Fruit fly (Drosophila melanogaster) whole organism, embryonic: ENCODE results near the gene RhoGAP19D.

ENCODE experiments used
- Atf-2 ChIP-seq: fragments of 200-800 bp; sonication (Bioruptor generic); optimal IDR thresholded peaks from 2 replicates; lab custom pipeline; 2016; ENCODE audit warnings: missing biosample characterization, missing genetic modification characterization
- CG10209 ChIP-seq: fragments of 200-800 bp; sonication (Bioruptor generic); optimal IDR thresholded peaks from 3 replicates; lab custom pipeline; 2017; ENCODE audit warnings: missing biosample characterization, mild to moderate bottlenecking, missing genetic modification characterization, missing genetic modification reagents
- CG10321 ChIP-seq: fragments of 200-800 bp; sonication (Bioruptor generic); IDR thresholded peaks from 2 replicates; pipeline ENCODE4 v1.3.6; 2022; ENCODE audit warnings: missing biosample characterization, missing genetic modification characterization
- CG11093 ChIP-seq: fragments of 200-800 bp; sonication (Bioruptor generic); IDR thresholded peaks from 3 replicates; pipeline ENCODE4 v1.3.6; 2022; ENCODE audit warnings: missing biosample characterization, missing genetic modification characterization
- CG11560 ChIP-seq: fragments of 200-800 bp; sonication (Bioruptor generic); IDR thresholded peaks from 3 replicates; pipeline ENCODE4 v1.3.6; 2022; ENCODE audit warnings: missing biosample characterization, missing genetic modification characterization
- CG11696 ChIP-seq: fragments of 200-800 bp; sonication (Bioruptor generic); IDR thresholded peaks from 2 replicates; pipeline ENCODE4 v1.3.6; 2022; ENCODE audit warnings: missing biosample characterization, missing genetic modification characterization
- CG12219 ChIP-seq: fragments of 200-800 bp; sonication (Bioruptor generic); optimal IDR thresholded peaks from 3 replicates; lab custom pipeline; 2018; ENCODE audit warnings: missing biosample characterization, mild to moderate bottlenecking, missing genetic modification characterization
- CG14860 ChIP-seq: fragments of 200-800 bp; sonication (Bioruptor generic); IDR thresholded peaks from 3 replicates; pipeline ENCODE4 v1.3.6; 2022; ENCODE audit warnings: missing biosample characterization, missing genetic modification characterization; ENCODE audit not compliant: partially characterized antibody
- CG16815 ChIP-seq: fragments of 200-800 bp; sonication (Bioruptor generic); optimal IDR thresholded peaks from 3 replicates; lab custom pipeline; 2017; ENCODE audit warnings: missing biosample characterization, mild to moderate bottlenecking, missing genetic modification characterization
- CG17186 ChIP-seq: fragments of 200-800 bp; sonication (Bioruptor generic); optimal IDR thresholded peaks from 3 replicates; lab custom pipeline; 2017; ENCODE audit warnings: missing biosample characterization, missing genetic modification reagents, missing genetic modification characterization
- CG17912 ChIP-seq: fragments of 200-800 bp; sonication (Bioruptor generic); optimal IDR thresholded peaks from 2 replicates; lab custom pipeline; 2018; ENCODE audit warnings: missing biosample characterization, mild to moderate bottlenecking, missing genetic modification characterization
- CG18764 ChIP-seq: fragments of 200-800 bp; sonication (Bioruptor generic); optimal IDR thresholded peaks from 3 replicates; lab custom pipeline; 2016; ENCODE audit warnings: missing biosample characterization, missing genetic modification characterization
- CG31388 ChIP-seq: fragments of 200-800 bp; sonication (Bioruptor generic); optimal IDR thresholded peaks from 2 replicates; lab custom pipeline; 2016; ENCODE audit warnings: missing biosample characterization, missing genetic modification characterization
- CG43689 ChIP-seq: fragments of 200-800 bp; sonication (Bioruptor generic); IDR thresholded peaks from 2 replicates; pipeline ENCODE4 v1.3.6; 2022; ENCODE audit warnings: missing biosample characterization, missing genetic modification characterization
- CG5953 ChIP-seq: fragments of 200-800 bp; sonication (Bioruptor generic); IDR thresholded peaks from 2 replicates; pipeline ENCODE4 v1.3.6; 2022; ENCODE audit warnings: missing biosample characterization, missing genetic modification characterization
- CG6654 ChIP-seq: fragments of 200-800 bp; sonication (Bioruptor generic); optimal IDR thresholded peaks from 2 replicates; lab custom pipeline; 2017; ENCODE audit warnings: missing biosample characterization, mild to moderate bottlenecking, missing genetic modification characterization
- CG9215 ChIP-seq: fragments of 200-800 bp; sonication (Bioruptor generic); IDR thresholded peaks from 2 replicates; pipeline ENCODE4 v1.3.6; 2022; ENCODE audit warnings: missing biosample characterization, missing genetic modification characterization
- CTCF ChIP-seq: fragments of 200-800 bp; sonication (Bioruptor generic); optimal IDR thresholded peaks from 2 replicates; lab custom pipeline; 2017; ENCODE audit warnings: missing biosample characterization, mild to moderate bottlenecking, missing genetic modification characterization, moderate library complexity
- CrebB ChIP-seq: fragments of 200-800 bp; sonication (Bioruptor generic); optimal IDR thresholded peaks from 3 replicates; lab custom pipeline; 2018; ENCODE audit warnings: missing biosample characterization, mild to moderate bottlenecking, missing genetic modification characterization
- Dad ChIP-seq: fragments of 200-800 bp; sonication (Bioruptor generic); optimal IDR thresholded peaks from 3 replicates; lab custom pipeline; 2016; ENCODE audit warnings: missing biosample characterization, missing genetic modification characterization
- Dp ChIP-seq: fragments of 200-800 bp; sonication (Bioruptor generic); optimal IDR thresholded peaks from 2 replicates; lab custom pipeline; 2018; ENCODE audit warnings: missing biosample characterization, mild to moderate bottlenecking, missing genetic modification characterization, moderate library complexity
- Eip74EF ChIP-seq, 2 experiments: fragments of 200-800 bp in 1 of 2; fragments of >200 bp in 1 of 2; sonication (Bioruptor generic) in 1 of 2; optimal IDR thresholded peaks; 2 replicates each; lab custom pipeline; 2017 to 2019; ENCODE audit warnings: missing biosample characterization in 2 of 2, missing genetic modification characterization in 2 of 2, mild to moderate bottlenecking in 1 of 2, moderate library complexity in 1 of 2
- Jarid2 ChIP-seq: fragments of 200-800 bp; sonication (Bioruptor generic); optimal IDR thresholded peaks from 3 replicates; lab custom pipeline; 2017; ENCODE audit warnings: mild to moderate bottlenecking, missing biosample characterization, missing genetic modification reagents, missing genetic modification characterization
- Meics ChIP-seq: fragments of 200-800 bp; sonication (Bioruptor generic); optimal IDR thresholded peaks from 2 replicates; lab custom pipeline; 2017; ENCODE audit warnings: missing biosample characterization, mild to moderate bottlenecking, missing genetic modification characterization
- Myb ChIP-seq: fragments of 200-800 bp; sonication (Bioruptor generic); optimal IDR thresholded peaks from 2 replicates; lab custom pipeline; 2016; ENCODE audit warnings: missing biosample characterization, missing genetic modification characterization
- Pdp1 ChIP-seq, 2 experiments: fragments of 200-800 bp; sonication (Bioruptor generic); optimal IDR thresholded peaks; 3 replicates each; lab custom pipeline; 2016; ENCODE audit warnings: missing biosample characterization in 2 of 2, missing genetic modification characterization in 2 of 2, mild to moderate bottlenecking in 1 of 2, moderate library complexity in 1 of 2
- Poxn ChIP-seq: fragments of 200-800 bp; sonication (Bioruptor generic); IDR thresholded peaks from 2 replicates; pipeline ENCODE4 v1.3.6; 2022; ENCODE audit warnings: missing biosample characterization, missing genetic modification characterization
- YL-1 ChIP-seq: fragments of 200-800 bp; sonication (Bioruptor generic); optimal IDR thresholded peaks from 3 replicates; lab custom pipeline; 2017; ENCODE audit warnings: missing biosample characterization, mild to moderate bottlenecking, missing genetic modification characterization
- ap ChIP-seq: fragments of 200-800 bp; sonication (Bioruptor generic); IDR thresholded peaks from 2 replicates; pipeline ENCODE4 v1.3.6; 2022; ENCODE audit warnings: missing biosample characterization, missing genetic modification characterization
- bcd ChIP-seq: fragments of 200-800 bp; sonication (Bioruptor generic); optimal IDR thresholded peaks from 2 replicates; lab custom pipeline; 2017; ENCODE audit warnings: missing biosample characterization, mild to moderate bottlenecking, missing genetic modification characterization
- bowl ChIP-seq: fragments of 200-800 bp; sonication (Bioruptor generic); IDR thresholded peaks from 2 replicates; pipeline ENCODE4 v1.3.6; 2022; ENCODE audit warnings: missing biosample characterization, missing genetic modification characterization
- bsh ChIP-seq, 2 experiments: fragments of 200-800 bp; sonication (Bioruptor generic); optimal IDR thresholded peaks; 2 replicates each; lab custom pipeline; 2017 to 2018; ENCODE audit warnings: mild to moderate bottlenecking in 2 of 2, missing biosample characterization in 2 of 2, missing genetic modification characterization in 2 of 2, moderate library complexity in 1 of 2
- cato ChIP-seq: fragments of 200-800 bp; sonication (Bioruptor generic); optimal IDR thresholded peaks from 2 replicates; lab custom pipeline; 2016; ENCODE audit warnings: missing biosample characterization, missing genetic modification characterization, borderline replicate concordance
- crp ChIP-seq, 2 experiments: fragments of 200-800 bp; sonication (Bioruptor generic); optimal IDR thresholded peaks; 2 replicates in 1 of 2; 3 replicates in 1 of 2; lab custom pipeline; 2017; ENCODE audit warnings: missing biosample characterization in 2 of 2, missing genetic modification characterization in 2 of 2, mild to moderate bottlenecking in 1 of 2, moderate library complexity in 1 of 2
- cwo ChIP-seq: fragments of 200-800 bp; sonication (Bioruptor generic); optimal IDR thresholded peaks from 3 replicates; lab custom pipeline; 2017; ENCODE audit warnings: missing biosample characterization, missing genetic modification characterization, mild to moderate bottlenecking, moderate library complexity, missing genetic modification reagents
- dan ChIP-seq: fragments of 200-800 bp; sonication (Bioruptor generic); IDR thresholded peaks from 2 replicates; pipeline ENCODE4 v1.3.6; 2022; ENCODE audit warnings: missing biosample characterization, missing genetic modification characterization
- dysf ChIP-seq: fragments of 200-800 bp; sonication (Bioruptor generic); IDR thresholded peaks from 3 replicates; pipeline ENCODE4 v1.3.6; 2022; ENCODE audit warnings: missing biosample characterization, missing genetic modification characterization
- hbn ChIP-seq: fragments of 200-800 bp; sonication (Bioruptor generic); IDR thresholded peaks from 2 replicates; pipeline ENCODE4 v1.3.6; 2022; ENCODE audit warnings: missing biosample characterization, missing genetic modification characterization; ENCODE audit not compliant: partially characterized antibody
- mld ChIP-seq: fragments of 200-800 bp; sonication (Bioruptor generic); IDR thresholded peaks from 3 replicates; pipeline ENCODE4 v1.3.6; 2022; ENCODE audit warnings: missing biosample characterization, missing genetic modification characterization; ENCODE audit not compliant: partially characterized antibody
- onecut ChIP-seq: fragments of 200-800 bp; sonication (Bioruptor generic); IDR thresholded peaks from 2 replicates; pipeline ENCODE4 v1.3.6; 2022; ENCODE audit warnings: missing biosample characterization, missing genetic modification characterization
- otp ChIP-seq: fragments of 200-800 bp; sonication (Bioruptor generic); IDR thresholded peaks from 3 replicates; pipeline ENCODE4, ENCODE4 v1.3.6; 2022; ENCODE audit warnings: missing biosample characterization, missing genetic modification characterization
- pfk ChIP-seq: fragments of 200-800 bp; sonication (Bioruptor generic); optimal IDR thresholded peaks from 2 replicates; lab custom pipeline; 2018; ENCODE audit warnings: missing biosample characterization, mild to moderate bottlenecking, missing genetic modification characterization, moderate library complexity
- pho ChIP-seq: fragments of 200-800 bp; sonication (Bioruptor generic); optimal IDR thresholded peaks from 2 replicates; lab custom pipeline; 2016; ENCODE audit warnings: missing biosample characterization, missing genetic modification characterization
- phol ChIP-seq: fragments of 200-800 bp; sonication (Bioruptor generic); optimal IDR thresholded peaks from 3 replicates; lab custom pipeline; 2018; ENCODE audit warnings: missing biosample characterization, mild to moderate bottlenecking, missing genetic modification characterization, moderate library complexity
- pita ChIP-seq: fragments of 200-800 bp; sonication (Bioruptor generic); optimal IDR thresholded peaks from 2 replicates; lab custom pipeline; 2017; ENCODE audit warnings: missing biosample characterization, mild to moderate bottlenecking, missing genetic modification characterization
- schlank ChIP-seq: fragments of 200-800 bp; sonication (Bioruptor generic); optimal IDR thresholded peaks from 2 replicates; lab custom pipeline; 2018; ENCODE audit warnings: missing biosample characterization, mild to moderate bottlenecking, missing genetic modification characterization
- sqz ChIP-seq: fragments of 200-800 bp; sonication (Bioruptor generic); optimal IDR thresholded peaks from 3 replicates; lab custom pipeline; 2018; ENCODE audit warnings: missing biosample characterization, mild to moderate bottlenecking, missing genetic modification characterization
- sug ChIP-seq: fragments of 200-800 bp; optimal IDR thresholded peaks from 2 replicates; lab custom pipeline; 2019; ENCODE audit warnings: missing biosample characterization, mild to moderate bottlenecking, missing genetic modification characterization, moderate library complexity
- tap ChIP-seq: fragments of 200-800 bp; optimal IDR thresholded peaks from 3 replicates; lab custom pipeline; 2019; ENCODE audit warnings: missing biosample characterization, mild to moderate bottlenecking, missing genetic modification characterization, moderate library complexity
- vfl ChIP-seq: fragments of 200-800 bp; sonication (Bioruptor generic); optimal IDR thresholded peaks from 2 replicates; lab custom pipeline; 2016; ENCODE audit warnings: missing biosample characterization, missing genetic modification characterization

Gene RhoGAP19D

dm6 chrX:20511382-20511853, 924 bp upstream of the RhoGAP19D start, which contains the start of gene CG1812 (continued):
- TF ChIP-seq bowl (GFP tag; lab: Robert Waterston, UW) (no peak), CG14860 (GFP tag; lab: Robert Waterston, UW) (no peak), CG10321 (GFP tag; lab: Robert Waterston, UW) (peak; percentile 30; the same call in 1 of the 2 replicates), pfk (no peak), CG18764 (no peak), bcd (GFP tag; lab: Kevin White, UChicago) (no peak), CG12219 (GFP tag; lab: Kevin White, UChicago) (peak; percentile 32), bsh (GFP tag; optimal IDR thresholded peaks at IDR 0.05; lab: Kevin White, UChicago) (peak in 1 of 2 experiments; percentile 52), CG9215 (GFP tag; lab: Robert Waterston, UW) (no peak), Dp (peak; percentile 36), CG43689 (GFP tag; lab: Robert Waterston, UW) (no peak), schlank (peak; percentile 17), CG16815 (GFP tag; lab: Kevin White, UChicago) (no peak), ap (GFP tag; lab: Robert Waterston, UW) (0 out of 2 replicates have a peak, but pooled peaks have one; percentile 13), vfl (GFP tag; lab: Kevin White, UChicago) (peak; percentile 17), CG5953 (GFP tag; lab: Robert Waterston, UW) (no peak), crp (GFP tag; optimal IDR thresholded peaks at IDR 0.05; lab: Kevin White, UChicago) (peak in 1 of 2 experiments; percentile 27), CrebB (peak; percentile 38), Myb (GFP tag; lab: Kevin White, UChicago) (peak; percentile 30), tap (tag; lab: Kevin White, UChicago) (no peak), CG10209 (GFP tag; lab: Kevin White, UChicago) (peak; percentile 11), CG6654 (no peak), Pdp1 (GFP tag; optimal IDR thresholded peaks at IDR 0.05; lab: Kevin White, UChicago) (peak in 1 of 2 experiments; percentile 20), CTCF (GFP tag; lab: Kevin White, UChicago) (no peak), dan (GFP tag; lab: Robert Waterston, UW) (no peak), CG11093 (no peak), mld (GFP tag; lab: Robert Waterston, UW) (no peak), sqz (GFP tag; lab: Kevin White, UChicago) (no peak), onecut (GFP tag; lab: Robert Waterston, UW) (no peak), CG11696 (peak; percentile 98), Poxn (GFP tag; lab: Robert Waterston, UW) (no peak), CG11560 (tag; lab: Robert Waterston, UW) (no peak), CG17186 (GFP tag; lab: Kevin White, UChicago) (no peak), cato (GFP tag; lab: Kevin White, UChicago) (no peak), dysf (GFP tag; lab: Robert Waterston, UW) (peak; percentile 61; the same call in 2 of the 3 replicates), Eip74EF (GFP tag; optimal IDR thresholded peaks at IDR 0.05; lab: Kevin White, UChicago) (no peak), pho (GFP tag; lab: Kevin White, UChicago) (no peak), Dad (GFP tag; lab: Kevin White, UChicago) (no peak), CG17912 (GFP tag; lab: Kevin White, UChicago) (no peak), otp (peak; percentile 39; the same call in 1 of the 3 replicates), hbn (no peak), phol (tag; lab: Kevin White, UChicago) (peak; percentile 18), sug (tag; lab: Kevin White, UChicago) (peak; percentile 56), Jarid2 (no peak), CG31388 (GFP tag; lab: Kevin White, UChicago) (no peak), YL-1 (GFP tag; lab: Kevin White, UChicago) (no peak), cwo (no peak), Meics (peak; percentile 27), Atf-2 (GFP tag; lab: Kevin White, UChicago) (no peak), pita (GFP tag; lab: Kevin White, UChicago) (no peak)
